Fruit fly (Drosophila melanogaster) Kc167 (cell line): ENCODE results near the gene CG15169.

Experiments
- h ChIP-seq: fragments of >200 bp; optimal IDR thresholded peaks from 3 replicates; lab custom pipeline; 2018; ENCODE audit warnings: missing external identifiers
- insv ChIP-seq: fragments of >200 bp; optimal IDR thresholded peaks from 3 replicates; lab custom pipeline; 2018; ENCODE audit warnings: missing external identifiers
- psq ChIP-seq: fragments of >200 bp; optimal IDR thresholded peaks from 2 replicates; lab custom pipeline; 2017; ENCODE audit warnings: missing external identifiers

dm6 chr2L:19041590-19041989, 50.8 kb downstream of the CG15169 start, which contains the start of gene Catsup:
- TF ChIP-seq insv (lab: Kevin White, UChicago) (no peak), psq (lab: Kevin White, UChicago) (no peak), h (lab: Kevin White, UChicago) (no peak)
